Worm (Caenorhabditis elegans) whole organism, L1 larva: Measurements from ENCODE around the gene C26E6.1.
A peak's percentile ranks its signal among the peaks of the same experiment; 100 is the strongest.

Experiments
- efl-1 ChIP-seq, 4 experiments: fragments of 150-350 bp; optimal IDR thresholded peaks in 3 of 4; peaks in 1 of 4; 1 replicate in 1 of 4; 2 replicates in 3 of 4; lab custom pipeline; 2014; ENCODE audit warnings: missing biosample characterization in 2 of 4, missing genetic modification characterization in 2 of 4, missing genetic modification reagents in 2 of 4
- elt-3 ChIP-seq, 6 experiments: fragments of 150-350 bp in 1 of 6; sonication (generic microtip); optimal IDR thresholded peaks; 2 replicates each; lab custom pipeline; 2017 to 2018; ENCODE audit warnings: missing biosample characterization in 6 of 6, missing genetic modification characterization in 6 of 6, inconsistent platforms in 1 of 6
- fkh-8 ChIP-seq: sonication (generic microtip); optimal IDR thresholded peaks from 2 replicates; lab custom pipeline; 2016; ENCODE audit warnings: mild to moderate bottlenecking, missing genetic modification characterization, missing compliant biosample characterization
- grh-1 ChIP-seq: fragments of 200-800 bp; sonication (Bioruptor generic); IDR thresholded peaks from 2 replicates; pipeline ENCODE4 v1.3.6; 2022; ENCODE audit warnings: missing genetic modification reagents, missing genetic modification characterization, missing compliant biosample characterization
- lin-15B ChIP-seq: fragments of 150-350 bp; sonication (generic microtip); optimal IDR thresholded peaks from 3 replicates; lab custom pipeline; 2014; ENCODE audit warnings: missing biosample characterization, missing genetic modification characterization
- lir-3 ChIP-seq: sonication (generic microtip); optimal IDR thresholded peaks from 2 replicates; lab custom pipeline; 2016; ENCODE audit warnings: mild to moderate bottlenecking, missing genetic modification characterization, moderate library complexity, missing compliant biosample characterization; ENCODE audit not compliant: poor library complexity
- nhr-237 ChIP-seq: fragments of 150-350 bp; optimal IDR thresholded peaks from 2 replicates; lab custom pipeline; 2014; ENCODE audit warnings: missing biosample characterization, missing genetic modification characterization
- nhr-84 ChIP-seq: sonication (generic microtip); optimal IDR thresholded peaks from 2 replicates; lab custom pipeline; 2017; ENCODE audit warnings: missing biosample characterization, missing genetic modification characterization
- sox-4 ChIP-seq: sonication (generic microtip); optimal IDR thresholded peaks from 2 replicates; lab custom pipeline; 2016; ENCODE audit warnings: missing genetic modification characterization, missing compliant biosample characterization
- zag-1 ChIP-seq: fragments of 150-350 bp; optimal IDR thresholded peaks from 2 replicates; lab custom pipeline; 2014; ENCODE audit warnings: missing biosample characterization, missing genetic modification characterization
- ztf-4 ChIP-seq: fragments of 150-350 bp; optimal IDR thresholded peaks from 2 replicates; lab custom pipeline; 2014; ENCODE audit warnings: missing biosample characterization, missing genetic modification characterization

Gene C26E6.1

DNA sequence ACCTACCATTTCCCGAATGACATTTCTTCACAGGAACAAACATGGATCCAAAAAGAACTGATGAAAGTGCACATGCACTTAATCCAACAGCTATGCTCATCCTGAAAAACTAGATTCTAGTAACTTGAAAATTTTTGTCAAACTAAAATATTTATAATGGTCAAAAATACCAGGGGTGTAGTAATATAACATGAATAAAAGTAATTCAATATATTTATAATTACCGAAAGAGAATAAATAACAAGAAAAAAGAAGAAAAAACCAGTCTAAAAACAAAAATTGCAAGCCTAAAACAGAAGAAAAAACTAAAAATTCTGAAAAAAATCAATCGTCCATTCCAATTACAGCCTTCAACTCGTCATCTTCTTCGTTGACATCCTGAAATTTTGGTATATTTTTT, 48.0 kb downstream of the C26E6.1 start, which contains the start of gene R144.6:
R144.6 (minus strand) TSS at position 101 of the 400 bp plus-strand sequence.
- TF ChIP-seq lin-15B (tag; lab: Kevin White, UChicago) (no peak), efl-1 (optimal IDR thresholded peaks at IDR 0.05; lab: Kevin White, UChicago) (no peak), efl-1 (GFP tag; optimal IDR thresholded peaks at IDR 0.05 in 1 of 2; lab: Kevin White, UChicago) (peak in 1 of 2 experiments; percentile 9)

DNA sequence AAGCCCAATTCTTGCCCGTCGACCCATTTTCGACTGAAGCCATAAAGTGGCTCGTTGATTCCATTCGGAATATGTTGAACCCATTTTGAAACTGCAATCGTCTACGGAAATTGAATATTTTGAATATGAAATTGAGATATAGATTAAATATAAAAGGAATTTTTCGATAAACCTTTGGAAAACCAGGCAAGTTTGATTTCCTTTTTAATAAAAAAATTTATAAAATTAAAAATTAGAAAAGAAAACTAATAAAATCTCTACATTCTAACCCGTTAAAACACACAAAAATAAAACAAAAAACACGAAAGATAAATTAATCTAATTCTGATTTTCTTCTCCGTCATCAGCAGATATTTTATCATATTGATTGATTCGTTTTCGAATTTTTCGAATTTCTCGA, 50.2 kb downstream of the C26E6.1 start, which contains the start of gene R144.12:
R144.12 (minus strand) TSS at position 101 of the 400 bp plus-strand sequence.
- TF ChIP-seq fkh-8 (no peak), zag-1 (tag; lab: Kevin White, UChicago) (no peak), grh-1 (GFP tag; lab: Robert Waterston, UW) (no peak), sox-4 (tag; lab: Kevin White, UChicago) (no peak), nhr-237 (tag; lab: Kevin White, UChicago) (no peak), ztf-4 (tag; lab: Kevin White, UChicago) (no peak), elt-3 (tag; optimal IDR thresholded peaks at IDR 0.05; lab: Kevin White, UChicago) (no peak), nhr-84 (no peak), lir-3 (tag; lab: Kevin White, UChicago) (no peak)
- TF ChIP-seq, all 84 proteins: peak for 0
